Fruit fly (Drosophila melanogaster) whole organism, prepupa: ENCODE measurements around the gene CG15336.
A peak's percentile ranks its signal among the peaks of the same experiment; 100 is the strongest.

Experiments used
- CG10669 ChIP-seq: fragments of 200-800 bp; sonication (Bioruptor generic); optimal IDR thresholded peaks from 3 replicates; lab custom pipeline; 2018; ENCODE audit warnings: missing biosample characterization, mild to moderate bottlenecking, missing genetic modification characterization, moderate library complexity
- CG15336 ChIP-seq: fragments of 200-800 bp; sonication (Bioruptor generic); IDR thresholded peaks from 2 replicates; pipeline ENCODE4 v1.3.6; 2022; ENCODE audit warnings: missing biosample characterization, missing genetic modification characterization
- CG1621 ChIP-seq: fragments of 200-800 bp; sonication (Bioruptor generic); optimal IDR thresholded peaks from 3 replicates; lab custom pipeline; 2018; ENCODE audit warnings: missing biosample characterization, mild to moderate bottlenecking, missing genetic modification characterization
- CG32006 ChIP-seq: fragments of 200-800 bp; sonication (Bioruptor generic); optimal IDR thresholded peaks from 3 replicates; lab custom pipeline; 2017; ENCODE audit warnings: missing biosample characterization, mild to moderate bottlenecking, missing genetic modification characterization
- CG4318 ChIP-seq: fragments of 200-800 bp; sonication (Bioruptor generic); optimal IDR thresholded peaks from 3 replicates; lab custom pipeline; 2017; ENCODE audit warnings: missing biosample characterization, mild to moderate bottlenecking, missing genetic modification characterization
- CG6163 ChIP-seq: fragments of 200-800 bp; sonication (Bioruptor generic); IDR thresholded peaks from 3 replicates; pipeline ENCODE4 v1.3.6; 2022; ENCODE audit warnings: missing biosample characterization, missing genetic modification characterization
- CG6276 ChIP-seq: fragments of 200-800 bp; sonication (Bioruptor generic); optimal IDR thresholded peaks from 2 replicates; lab custom pipeline; 2017; ENCODE audit warnings: missing biosample characterization, mild to moderate bottlenecking, missing genetic modification characterization
- CG6792 ChIP-seq: fragments of 200-800 bp; sonication (Bioruptor generic); optimal IDR thresholded peaks from 3 replicates; lab custom pipeline; 2016; ENCODE audit warnings: missing biosample characterization, missing genetic modification characterization
- CG6808 ChIP-seq: fragments of 200-800 bp; sonication (Bioruptor generic); optimal IDR thresholded peaks from 3 replicates; lab custom pipeline; 2017; ENCODE audit warnings: missing biosample characterization, missing genetic modification characterization, mild to moderate bottlenecking, moderate library complexity, missing genetic modification reagents
- CG6854 ChIP-seq: fragments of 200-800 bp; sonication (Bioruptor generic); optimal IDR thresholded peaks from 2 replicates; lab custom pipeline; 2017; ENCODE audit warnings: missing biosample characterization, mild to moderate bottlenecking, missing genetic modification characterization
- CG7368 ChIP-seq: fragments of 200-800 bp; sonication (Bioruptor generic); optimal IDR thresholded peaks from 3 replicates; lab custom pipeline; 2016; ENCODE audit warnings: missing biosample characterization, missing genetic modification characterization
- CG8119 ChIP-seq: fragments of 200-800 bp; sonication (Bioruptor generic); IDR thresholded peaks from 3 replicates; pipeline ENCODE4 v1.3.6; 2022; ENCODE audit warnings: missing biosample characterization, missing genetic modification characterization
- CG8319 ChIP-seq: fragments of 200-800 bp; sonication (Bioruptor generic); optimal IDR thresholded peaks from 3 replicates; lab custom pipeline; 2016; ENCODE audit warnings: missing biosample characterization, missing genetic modification characterization
- Eip75B ChIP-seq: fragments of 200-800 bp; sonication (Bioruptor generic); optimal IDR thresholded peaks from 3 replicates; lab custom pipeline; 2016; ENCODE audit warnings: missing biosample characterization, missing genetic modification characterization
- Eip78C ChIP-seq: fragments of 200-800 bp; sonication (Bioruptor generic); peaks from one replicate; lab custom pipeline; 2016; ENCODE audit warnings: missing biosample characterization, missing genetic modification characterization
- Ets21C ChIP-seq: fragments of 200-800 bp; sonication (Bioruptor generic); optimal IDR thresholded peaks from 3 replicates; lab custom pipeline; 2016; ENCODE audit warnings: missing biosample characterization, missing genetic modification characterization
- Gug ChIP-seq: fragments of 200-800 bp; sonication (Bioruptor generic); IDR thresholded peaks from 2 replicates; pipeline ENCODE4 v1.3.6; 2022; ENCODE audit warnings: missing biosample characterization, missing genetic modification characterization
- Hr4 ChIP-seq: fragments of 200-800 bp; sonication (Bioruptor generic); optimal IDR thresholded peaks from 3 replicates; lab custom pipeline; 2016; ENCODE audit warnings: missing biosample characterization, missing genetic modification characterization
- Met ChIP-seq: fragments of 200-800 bp; sonication (Bioruptor generic); optimal IDR thresholded peaks from 3 replicates; lab custom pipeline; 2016; ENCODE audit warnings: missing biosample characterization, missing genetic modification characterization
- OdsH ChIP-seq: fragments of 200-800 bp; sonication (Bioruptor generic); optimal IDR thresholded peaks from 3 replicates; lab custom pipeline; 2016; ENCODE audit warnings: missing biosample characterization, missing genetic modification characterization
- Smox ChIP-seq: fragments of 200-800 bp; sonication (Bioruptor generic); optimal IDR thresholded peaks from 3 replicates; lab custom pipeline; 2016; ENCODE audit warnings: missing biosample characterization, missing genetic modification characterization
- Sox102F ChIP-seq: fragments of 200-800 bp; sonication (Bioruptor generic); optimal IDR thresholded peaks from 2 replicates; lab custom pipeline; 2016; ENCODE audit warnings: missing biosample characterization, mild to moderate bottlenecking, missing genetic modification characterization
- Sox15 ChIP-seq: fragments of 200-800 bp; sonication (Bioruptor generic); optimal IDR thresholded peaks from 3 replicates; lab custom pipeline; 2016; ENCODE audit warnings: missing biosample characterization, missing genetic modification characterization
- acj6 ChIP-seq: fragments of 200-800 bp; sonication (Bioruptor generic); optimal IDR thresholded peaks from 3 replicates; lab custom pipeline; 2016; ENCODE audit warnings: missing biosample characterization, missing genetic modification characterization
- eg ChIP-seq: fragments of 200-800 bp; sonication (Bioruptor generic); IDR thresholded peaks from 3 replicates; pipeline ENCODE4 v1.3.6; 2022; ENCODE audit warnings: missing biosample characterization, missing genetic modification characterization
- esn ChIP-seq: fragments of 200-800 bp; sonication (Bioruptor generic); optimal IDR thresholded peaks from 2 replicates; lab custom pipeline; 2016; ENCODE audit warnings: missing biosample characterization, mild to moderate bottlenecking, missing genetic modification characterization, moderate library complexity
- fd59A ChIP-seq: fragments of 200-800 bp; sonication (Bioruptor generic); optimal IDR thresholded peaks from 2 replicates; lab custom pipeline; 2017; ENCODE audit warnings: missing biosample characterization, mild to moderate bottlenecking, missing genetic modification characterization, missing genetic modification reagents
- fd85E ChIP-seq: fragments of 200-800 bp; sonication (Bioruptor generic); optimal IDR thresholded peaks from 3 replicates; lab custom pipeline; 2016; ENCODE audit warnings: missing biosample characterization, missing genetic modification characterization
- fkh ChIP-seq: fragments of 200-800 bp; sonication (Bioruptor generic); optimal IDR thresholded peaks from 3 replicates; lab custom pipeline; 2017; ENCODE audit warnings: missing biosample characterization, mild to moderate bottlenecking, missing genetic modification characterization, moderate library complexity
- lz ChIP-seq: fragments of 200-800 bp; sonication (Bioruptor generic); optimal IDR thresholded peaks from 3 replicates; lab custom pipeline; 2016; ENCODE audit warnings: missing biosample characterization, missing genetic modification characterization
- net ChIP-seq: fragments of 200-800 bp; sonication (Bioruptor generic); optimal IDR thresholded peaks from 3 replicates; lab custom pipeline; 2016; ENCODE audit warnings: missing biosample characterization, missing genetic modification characterization
- pdm3 ChIP-seq: fragments of 200-800 bp; sonication (Bioruptor generic); optimal IDR thresholded peaks from 3 replicates; lab custom pipeline; 2016; ENCODE audit warnings: missing biosample characterization, missing genetic modification characterization
- salr ChIP-seq, 2 experiments: fragments of 200-800 bp; sonication (Bioruptor generic); optimal IDR thresholded peaks; 3 replicates each; lab custom pipeline; 2016 to 2018; ENCODE audit warnings: missing biosample characterization in 2 of 2, missing genetic modification characterization in 2 of 2, mild to moderate bottlenecking in 1 of 2
- spab ChIP-seq: fragments of 200-800 bp; sonication (Bioruptor generic); optimal IDR thresholded peaks from 2 replicates; lab custom pipeline; 2017; ENCODE audit warnings: missing biosample characterization, mild to moderate bottlenecking, missing genetic modification characterization, missing genetic modification reagents
- ss ChIP-seq, 2 experiments: fragments of 200-800 bp; sonication (Bioruptor generic); optimal IDR thresholded peaks; 2 replicates in 1 of 2; 3 replicates in 1 of 2; lab custom pipeline; 2017 to 2018; ENCODE audit warnings: mild to moderate bottlenecking in 2 of 2, missing biosample characterization in 2 of 2, missing genetic modification characterization in 2 of 2, moderate library complexity in 1 of 2
- vri ChIP-seq: fragments of 200-800 bp; sonication (Bioruptor generic); optimal IDR thresholded peaks from 3 replicates; lab custom pipeline; 2016; ENCODE audit warnings: missing biosample characterization, mild to moderate bottlenecking, missing genetic modification characterization

The CG15336 gene

dm6 chrX:8125224-8125649, 22.5 kb upstream of the CG15336 start (continued):
- TF ChIP-seq ss (GFP tag; optimal IDR thresholded peaks at IDR 0.05; lab: Kevin White, UChicago) (no peak), spab (GFP tag; lab: Kevin White, UChicago) (no peak), Gug (GFP tag; lab: Robert Waterston, UW) (no peak), fd59A (GFP tag; lab: Kevin White, UChicago) (no peak), CG6792 (GFP tag; lab: Kevin White, UChicago) (no peak), salr (GFP tag; optimal IDR thresholded peaks at IDR 0.05; lab: Kevin White, UChicago) (peak in 1 of 2 experiments; percentile 13), Met (GFP tag; lab: Kevin White, UChicago) (no peak)

DNA sequence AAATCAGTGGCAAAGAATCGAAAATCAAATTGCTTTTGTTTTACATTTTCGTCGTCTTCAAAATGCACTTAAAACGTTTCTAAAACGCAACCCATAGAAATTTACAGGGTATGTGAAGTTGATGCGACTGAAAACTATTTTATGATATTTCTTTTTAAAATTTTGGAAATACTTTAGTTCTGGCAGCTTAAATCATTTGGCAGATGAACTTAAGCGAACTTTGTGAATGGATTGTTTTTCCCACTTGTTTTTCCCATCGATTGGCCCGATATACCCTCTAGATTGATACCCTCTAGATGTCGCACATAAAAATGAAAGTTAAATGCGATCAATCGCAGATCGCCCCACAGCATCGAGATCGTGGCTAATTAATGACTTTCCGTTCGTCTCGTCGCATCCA, 21.6 kb upstream of the CG15336 start:
- TF ChIP-seq CG6163 (peak; percentile 50; the same call in 2 of the 3 replicates), CG32006 (GFP tag; lab: Kevin White, UChicago) (peak; percentile 62), eg (GFP tag; lab: Robert Waterston, UW) (peak; percentile 55; the same call in 2 of the 3 replicates), CG8119 (GFP tag; lab: Robert Waterston, UW) (0 out of 3 replicates have a peak, but pooled peaks have one; percentile 29), CG7368 (GFP tag; lab: Kevin White, UChicago) (no peak), CG6808 (GFP tag; lab: Kevin White, UChicago) (no peak), CG4318 (peak; percentile 19), Hr4 (GFP tag; lab: Kevin White, UChicago) (peak; percentile 44), Eip78C (GFP tag; lab: Kevin White, UChicago) (peak; percentile 66), CG15336 (GFP tag; lab: Robert Waterston, UW) (peak; percentile 54)

dm6 chrX:8128133-8128532, 19.6 kb upstream of the CG15336 start:
- TF ChIP-seq acj6 (no peak), CG8319 (GFP tag; lab: Kevin White, UChicago) (no peak), fd85E (no peak), Sox15 (GFP tag; lab: Kevin White, UChicago) (no peak), pdm3 (GFP tag; lab: Kevin White, UChicago) (no peak), lz (GFP tag; lab: Kevin White, UChicago) (no peak), CG10669 (GFP tag; lab: Kevin White, UChicago) (no peak), CG6854 (no peak), fkh (GFP tag; lab: Kevin White, UChicago) (no peak), Eip75B (no peak), Sox102F (GFP tag; lab: Kevin White, UChicago) (no peak), net (GFP tag; lab: Kevin White, UChicago) (no peak), Smox (GFP tag; lab: Kevin White, UChicago) (no peak), vri (no peak), CG1621 (tag; lab: Kevin White, UChicago) (no peak), Ets21C (no peak)

dm6 chrX:8129204-8129997, 18.3 kb upstream of the CG15336 start, which contains the start of gene CG2116:
Gene CG2116, plus strand, starts transcription at chrX:8129812.
- TF ChIP-seq CG6276 (GFP tag; lab: Kevin White, UChicago) (no peak), Eip78C (GFP tag; lab: Kevin White, UChicago) (peak; percentile 38), esn (GFP tag; lab: Kevin White, UChicago) (peak; percentile 13), fd85E (no peak), OdsH (GFP tag; lab: Kevin White, UChicago) (no peak)
